Fruit fly (Drosophila melanogaster): Measurements from ENCODE around the gene Hsp70Ab.

Gene Hsp70Ab

DNA sequence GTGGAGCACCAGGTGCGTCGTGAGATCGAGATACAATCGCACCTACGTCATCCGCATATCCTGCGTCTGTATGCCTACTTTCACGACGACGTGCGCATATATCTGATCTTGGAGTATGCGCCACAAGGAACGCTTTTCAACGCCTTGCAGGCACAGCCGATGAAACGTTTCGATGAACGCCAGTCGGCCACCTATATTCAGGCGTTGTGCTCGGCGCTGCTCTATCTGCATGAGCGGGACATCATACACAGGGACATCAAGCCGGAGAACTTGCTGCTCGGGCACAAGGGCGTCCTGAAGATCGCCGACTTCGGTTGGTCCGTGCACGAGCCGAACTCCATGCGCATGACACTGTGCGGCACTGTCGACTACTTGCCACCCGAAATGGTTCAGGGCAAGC is 5.7 kb downstream of the Hsp70Ab start:
- TF ChIP-seq CG17801 (GFP tag; optimal IDR thresholded peaks at IDR 0.05; ENCODE audit: partially characterized antibody), result no peak

DNA sequence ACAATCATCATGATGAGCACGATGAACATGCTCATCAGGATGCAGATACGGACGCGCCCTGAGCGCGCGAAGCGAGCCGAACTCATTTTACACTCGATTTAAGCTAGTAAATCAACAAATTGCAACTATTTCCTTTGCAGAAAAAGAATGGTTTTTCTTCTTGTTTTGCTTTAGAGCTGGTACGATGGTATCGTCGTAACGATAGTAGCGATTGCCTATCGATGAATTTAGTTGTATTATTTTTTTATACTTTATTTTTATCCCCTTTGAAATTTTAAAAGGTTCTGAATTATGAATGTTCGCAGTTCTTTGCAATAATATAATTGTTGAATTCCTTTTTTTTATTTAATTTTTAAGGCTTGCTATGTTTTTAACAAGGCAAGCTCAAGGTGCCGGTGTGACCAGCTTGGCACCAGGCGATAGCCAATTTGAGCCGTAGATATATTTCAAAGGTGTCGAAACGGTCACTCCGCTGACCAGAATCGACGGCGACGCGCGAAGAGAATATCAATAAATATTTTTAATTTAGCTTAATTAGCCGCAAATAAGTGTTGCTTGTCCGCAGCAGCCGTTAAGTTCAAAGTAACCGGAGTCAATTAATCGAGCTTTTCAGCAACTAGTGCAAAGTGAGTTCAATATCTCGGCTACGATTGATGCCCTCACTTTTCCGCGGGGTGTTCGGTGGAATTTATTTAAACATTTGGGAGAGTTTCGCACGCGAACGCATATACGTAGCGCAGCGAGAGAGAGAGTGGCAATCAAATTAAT is 9.1 kb downstream of the Hsp70Ab start, which contains the start of the genes CG12213 and GC1:
Gene CG12213 (minus strand): TSS at position 430 of the 768 bp plus-strand sequence.
Gene GC1 (plus strand): TSS at position 447 of the 768 bp plus-strand sequence.
- peak; percentile 80 for TF ChIP-seq CG17801 (GFP tag; optimal IDR thresholded peaks at IDR 0.05; ENCODE audit: partially characterized antibody)

DNA sequence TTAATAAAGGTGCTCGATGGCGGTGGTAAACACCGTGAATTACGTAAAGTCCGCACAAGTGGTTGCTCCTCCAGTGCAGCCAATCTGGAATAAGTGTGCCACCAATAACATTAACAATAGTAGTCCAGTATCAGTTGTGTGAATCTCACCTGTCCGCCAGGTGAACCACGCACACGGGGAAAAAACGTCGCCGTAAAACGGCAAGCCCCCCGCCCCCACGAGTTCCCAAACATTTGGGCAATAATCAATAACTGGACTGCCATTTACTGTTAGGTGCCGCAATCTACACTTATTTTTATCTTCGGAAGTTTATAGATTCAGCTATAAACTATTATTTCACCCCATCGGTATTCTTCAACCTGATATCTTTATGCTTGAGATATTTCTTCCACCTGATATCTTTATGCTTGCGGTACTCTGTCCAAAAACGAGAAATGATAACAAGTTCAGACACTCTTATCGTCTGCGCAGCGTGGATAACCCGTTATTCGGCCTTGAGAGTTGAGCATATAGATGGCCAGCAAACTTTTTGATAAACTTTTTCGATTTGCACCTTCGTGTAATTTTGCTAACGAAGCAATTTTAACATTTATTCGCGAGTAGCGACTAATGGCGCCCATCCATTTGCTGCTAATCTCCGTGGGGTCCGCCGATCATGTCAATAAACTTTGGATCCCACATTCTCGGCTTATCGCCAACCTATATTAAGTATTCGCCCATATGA is 9.9 kb downstream of the Hsp70Ab start:
- TF ChIP-seq CG17801 (GFP tag; optimal IDR thresholded peaks at IDR 0.05; ENCODE audit: partially characterized antibody), result no peak

DNA sequence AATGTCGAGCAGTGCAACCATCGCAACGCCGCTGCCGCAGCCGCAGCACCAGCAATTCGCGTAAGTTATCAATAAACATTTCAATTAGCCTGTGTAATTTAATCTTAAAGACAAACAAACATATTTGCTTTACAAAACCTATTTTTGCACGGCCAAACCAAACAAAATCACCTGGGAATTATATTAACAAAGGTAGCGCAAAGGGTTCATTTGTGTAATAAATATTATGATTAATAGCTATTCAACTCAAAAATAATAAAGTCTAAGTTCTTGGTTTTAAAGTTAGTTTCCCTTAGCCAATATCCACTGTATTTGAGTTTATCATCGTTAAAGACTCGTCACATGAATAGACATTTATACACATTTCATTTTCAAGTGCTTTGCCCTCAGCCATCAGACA is 10.9 kb downstream of the Hsp70Ab start:
- TF ChIP-seq CG17801 (GFP tag; optimal IDR thresholded peaks at IDR 0.05; ENCODE audit: partially characterized antibody), result no peak

DNA sequence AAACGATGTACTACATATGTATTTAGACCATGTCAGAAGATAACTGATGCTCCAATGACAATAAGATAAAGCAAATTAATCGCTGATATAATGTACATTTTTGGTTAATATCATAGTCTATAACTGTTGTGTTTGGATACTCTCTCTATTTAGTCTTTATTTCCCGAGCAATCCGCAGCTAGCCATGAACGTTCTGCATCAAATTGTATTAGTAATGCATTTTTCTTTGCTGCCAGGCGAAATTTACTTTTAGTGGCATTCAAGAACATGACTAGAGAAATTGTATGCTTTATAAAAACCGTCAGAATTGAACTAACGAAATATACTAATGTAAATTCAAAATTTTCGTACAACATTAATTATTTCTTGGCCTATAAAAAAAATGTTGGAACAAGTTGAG is 13.1 kb downstream of the Hsp70Ab start, which contains the start of gene GC2:
Gene GC2 (plus strand): TSS at position 301 of the 400 bp plus-strand sequence.
- TF ChIP-seq CG17801 (GFP tag; optimal IDR thresholded peaks at IDR 0.05; ENCODE audit: partially characterized antibody), result no peak

DNA sequence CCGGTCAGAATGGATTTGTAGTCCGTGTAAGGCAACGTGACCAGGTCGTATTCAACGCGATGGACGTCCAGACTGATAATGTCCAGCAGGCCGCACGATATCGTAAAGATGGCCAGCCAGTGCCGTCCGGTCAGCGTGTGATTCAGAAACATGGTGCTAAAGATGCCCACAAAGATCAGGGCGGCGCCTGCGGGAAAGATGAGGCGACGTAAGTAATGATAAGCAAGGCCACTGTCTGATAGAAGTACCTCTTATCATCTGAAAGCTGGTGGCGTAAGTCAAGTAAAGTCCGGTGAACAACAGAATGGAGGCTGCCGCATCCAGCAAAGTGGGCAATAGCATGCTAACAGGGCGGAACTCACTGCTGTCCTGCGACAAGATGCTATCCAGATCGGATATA is 15.5 kb downstream of the Hsp70Ab start:
- TF ChIP-seq CG17801 (GFP tag; optimal IDR thresholded peaks at IDR 0.05; ENCODE audit: partially characterized antibody), result no peak

DNA sequence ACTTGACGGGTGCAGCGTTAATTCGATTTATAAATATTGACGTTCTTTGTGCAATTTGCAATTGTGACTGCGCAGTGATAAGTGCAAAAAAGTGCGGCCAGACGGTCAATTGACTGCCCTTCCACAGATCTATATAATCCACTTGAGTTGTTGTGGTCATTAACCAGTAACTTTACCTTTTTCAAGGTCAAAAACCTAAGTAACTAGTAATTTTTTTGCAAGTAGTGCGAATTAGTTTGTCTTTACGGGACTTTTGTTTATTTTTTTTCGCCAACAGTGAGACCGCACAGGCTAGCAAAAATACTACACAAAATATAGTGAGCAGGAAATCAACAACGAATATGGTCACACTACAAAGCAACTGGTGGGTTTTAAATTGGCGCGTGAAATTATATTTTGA is 16.3 kb downstream of the Hsp70Ab start, which contains the start of gene Tango9:
Gene Tango9 (minus strand): TSS at position 280 of the 400 bp plus-strand sequence.
- peak; percentile 39 for TF ChIP-seq CG17801 (GFP tag; optimal IDR thresholded peaks at IDR 0.05; ENCODE audit: partially characterized antibody)

DNA sequence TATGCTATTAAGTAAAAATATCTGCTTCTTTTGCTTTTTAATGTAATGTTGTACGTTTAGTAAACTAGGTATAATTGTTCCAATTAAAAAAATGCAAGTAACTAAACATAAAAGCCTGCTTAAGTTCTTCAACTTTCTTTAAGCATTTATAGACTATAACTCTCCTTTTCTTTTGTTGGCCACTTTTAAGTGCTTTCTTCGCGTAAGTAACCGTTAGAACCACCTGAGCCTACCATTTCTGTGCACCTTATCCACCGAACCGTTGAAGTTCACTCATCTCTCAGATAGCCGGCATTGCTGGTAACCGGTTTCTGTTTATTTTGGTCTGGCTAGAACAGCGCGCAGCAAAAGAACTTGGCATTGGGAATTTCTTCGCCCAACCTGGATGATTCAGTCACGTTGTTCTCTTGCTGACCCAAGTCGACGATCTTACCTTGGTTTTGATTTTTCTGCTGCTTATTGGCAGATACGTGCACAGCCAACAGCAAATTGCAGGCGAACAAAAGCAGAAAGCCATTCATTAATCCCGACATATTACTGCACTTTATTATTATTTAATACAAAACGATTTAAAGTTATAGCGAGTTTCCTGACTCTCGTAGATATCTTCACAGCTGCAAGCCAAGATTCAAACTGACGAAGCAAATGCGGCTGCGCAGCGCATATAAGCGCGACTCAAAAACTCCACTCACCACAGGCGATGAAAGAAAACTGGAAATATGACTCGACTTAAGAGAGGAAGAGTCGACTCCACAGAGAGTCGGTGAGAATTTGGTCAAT is 18.4 kb downstream of the Hsp70Ab start, which contains the start of gene CG10005:
Gene CG10005 (minus strand): TSS at position 642 of the 780 bp plus-strand sequence.
- TF ChIP-seq CG17801 (GFP tag; optimal IDR thresholded peaks at IDR 0.05; ENCODE audit: partially characterized antibody), result no peak

DNA sequence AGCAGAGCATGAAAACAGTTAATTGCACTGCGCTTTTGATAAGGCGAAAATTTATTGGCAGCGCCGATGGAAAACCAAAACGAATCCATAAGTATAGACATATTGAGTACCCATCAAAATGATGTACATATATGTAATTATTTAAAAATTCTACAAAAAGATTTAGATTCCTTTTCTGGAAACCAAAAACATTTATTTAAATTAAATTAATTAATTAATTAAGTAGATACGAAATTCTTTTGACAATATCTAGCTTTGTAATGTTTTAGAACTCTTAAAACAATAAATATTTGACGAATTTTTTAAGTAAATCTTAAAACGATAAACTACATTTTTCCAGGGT is 19.0 kb downstream of the Hsp70Ab start:
- no peak for TF ChIP-seq CG17801 (GFP tag; optimal IDR thresholded peaks at IDR 0.05; ENCODE audit: partially characterized antibody)

DNA sequence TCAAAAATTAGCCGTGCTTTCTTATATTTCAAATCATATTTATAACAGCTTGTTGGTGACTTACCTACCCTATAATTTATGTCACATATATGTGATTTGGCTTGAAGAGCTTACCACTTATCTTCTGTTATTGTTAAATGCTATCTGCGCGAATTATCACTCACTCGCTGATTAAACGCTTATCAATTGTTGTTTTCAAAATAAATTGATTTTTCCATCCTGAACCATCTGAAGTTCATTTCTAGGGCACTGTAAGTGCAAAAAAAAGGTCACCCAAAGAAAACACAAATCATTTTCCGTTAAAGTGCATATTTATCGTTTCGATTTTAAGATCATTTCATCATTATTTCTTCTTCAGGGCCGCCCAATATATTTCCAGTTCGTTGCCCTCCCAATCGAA is 19.9 kb downstream of the Hsp70Ab start:
- no peak for TF ChIP-seq CG17801 (GFP tag; optimal IDR thresholded peaks at IDR 0.05; ENCODE audit: partially characterized antibody)

DNA sequence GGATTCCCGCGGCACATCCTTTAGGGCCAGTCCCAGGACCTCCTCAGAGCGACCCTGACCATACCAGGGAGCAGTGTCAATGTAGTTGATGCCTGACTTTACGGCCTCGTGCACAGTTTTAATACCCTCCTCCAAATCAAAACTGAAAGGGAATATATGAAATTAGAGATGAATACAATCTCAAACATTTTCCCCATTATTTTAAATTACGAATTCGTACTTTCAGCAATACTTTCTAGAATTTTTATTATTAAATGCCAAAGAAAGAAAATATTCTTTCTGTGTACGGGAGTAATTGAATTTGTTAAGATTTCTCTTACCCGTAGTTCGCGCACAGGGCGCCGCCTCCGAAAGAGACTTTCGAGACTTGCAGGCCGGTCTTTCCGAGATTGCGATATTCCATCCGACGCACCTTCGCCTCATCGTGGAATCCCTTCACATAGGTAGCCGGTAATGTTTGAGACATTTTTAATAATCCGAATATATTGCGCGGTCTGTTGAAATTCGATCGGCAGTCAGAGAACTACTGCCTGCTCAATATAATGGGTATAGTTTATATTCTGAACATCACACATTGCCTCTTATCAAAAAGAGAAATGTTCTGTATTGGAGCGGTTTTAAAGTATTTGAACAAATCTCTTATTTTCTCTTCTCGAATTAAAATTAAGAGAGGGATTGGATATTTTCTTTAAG is 21.7 kb downstream of the Hsp70Ab start, which contains the start of gene CG18547:
Gene CG18547 (minus strand): TSS at position 512 of the 693 bp plus-strand sequence.
- TF ChIP-seq CG17801 (GFP tag; optimal IDR thresholded peaks at IDR 0.05; ENCODE audit: partially characterized antibody), result peak; percentile 11

DNA sequence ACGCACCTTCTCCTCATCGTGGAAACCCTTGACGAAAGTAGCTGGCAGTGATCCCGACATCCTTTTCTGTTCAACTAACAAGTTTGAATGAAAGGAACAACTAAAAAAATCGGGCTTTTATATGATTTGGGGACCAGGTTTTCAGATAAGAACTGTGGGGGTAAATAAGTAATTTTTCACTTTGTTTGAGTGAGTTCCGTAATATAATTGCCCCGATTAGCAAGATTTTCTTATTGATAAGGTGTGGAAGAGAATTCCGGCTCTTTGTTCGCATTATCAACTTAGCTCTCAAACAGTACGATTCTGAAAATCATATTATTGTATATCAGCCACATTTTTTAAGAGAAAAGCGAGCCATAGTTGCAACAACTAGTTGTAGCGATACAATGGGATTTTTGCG is 23.6 kb downstream of the Hsp70Ab start, which contains the start of gene CG12224:
Gene CG12224 (minus strand): TSS at position 101 of the 400 bp plus-strand sequence.
- no peak for TF ChIP-seq CG17801 (GFP tag; optimal IDR thresholded peaks at IDR 0.05; ENCODE audit: partially characterized antibody)

DNA sequence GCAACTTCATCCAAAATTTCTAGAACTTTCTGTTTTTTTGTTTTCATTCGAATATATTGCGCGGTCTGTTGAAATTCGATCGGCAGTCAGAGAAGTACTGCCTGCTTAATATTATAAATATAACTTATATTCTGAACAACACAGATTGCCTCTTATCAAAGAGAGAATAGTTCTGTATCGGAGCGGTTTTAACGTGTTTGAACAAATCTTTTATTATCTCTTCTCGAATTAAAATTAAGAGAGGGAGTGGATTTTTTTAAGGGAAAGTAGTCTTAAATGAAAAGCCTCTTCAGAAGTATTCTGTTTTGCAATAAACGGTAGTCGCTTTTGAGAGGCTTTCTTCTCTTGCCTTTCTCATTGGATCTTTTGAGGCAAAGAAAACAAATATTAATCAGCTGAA is 24.2 kb downstream of the Hsp70Ab start:
- TF ChIP-seq CG17801 (GFP tag; optimal IDR thresholded peaks at IDR 0.05; ENCODE audit: partially characterized antibody), result no peak

DNA sequence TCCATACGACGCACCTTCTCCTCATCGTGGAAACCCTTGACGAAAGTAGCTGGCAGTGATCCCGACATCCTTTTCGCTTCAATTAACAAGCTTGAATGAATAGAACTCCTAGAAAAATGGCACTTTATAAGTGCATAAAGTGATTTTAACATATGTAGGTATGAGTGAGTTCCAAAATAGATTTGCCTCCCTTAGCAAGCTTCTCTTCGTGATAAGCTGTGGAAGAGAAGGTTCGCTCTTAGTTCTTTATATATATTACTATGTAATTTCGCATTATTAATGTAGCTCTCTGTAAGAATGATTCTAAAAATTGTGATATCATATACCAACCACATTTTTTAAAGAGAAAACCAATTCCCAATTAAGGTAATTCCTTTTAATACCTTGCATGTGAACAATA is 26.1 kb downstream of the Hsp70Ab start, which contains the start of gene CG3397:
Gene CG3397 (minus strand): TSS at position 101 of the 400 bp plus-strand sequence.
- no peak for TF ChIP-seq CG17801 (GFP tag; optimal IDR thresholded peaks at IDR 0.05; ENCODE audit: partially characterized antibody)
